Worm (Caenorhabditis elegans): ENCODE data around the gene T09F5.20.

ce11 chrV:15136772-15137171 is 10.9 kb downstream of the T09F5.20 start, which contains the start of gene aipl-1:
- TF ChIP-seq ztf-11 (tag; optimal IDR thresholded peaks at IDR 0.05) (no peak), unc-39 (tag; optimal IDR thresholded peaks at IDR 0.05) (no peak), unc-62 (GFP tag; optimal IDR thresholded peaks at IDR 0.05) (no peak), mab-5 (tag; optimal IDR thresholded peaks at IDR 0.05) (no peak), mep-1 (tag; optimal IDR thresholded peaks at IDR 0.05) (peak; percentile 80), nhr-76 (tag; optimal IDR thresholded peaks at IDR 0.05) (no peak), nhr-237 (tag; optimal IDR thresholded peaks at IDR 0.05) (peak; percentile 62), nhr-12 (tag; optimal IDR thresholded peaks at IDR 0.05) (no peak), ceh-83 (GFP tag; optimal IDR thresholded peaks at IDR 0.05) (no peak)

Data from whole organism, mixed stage, embryonic.